Worm (Caenorhabditis elegans): ENCODE data around the gene B0496.1.

DNA sequence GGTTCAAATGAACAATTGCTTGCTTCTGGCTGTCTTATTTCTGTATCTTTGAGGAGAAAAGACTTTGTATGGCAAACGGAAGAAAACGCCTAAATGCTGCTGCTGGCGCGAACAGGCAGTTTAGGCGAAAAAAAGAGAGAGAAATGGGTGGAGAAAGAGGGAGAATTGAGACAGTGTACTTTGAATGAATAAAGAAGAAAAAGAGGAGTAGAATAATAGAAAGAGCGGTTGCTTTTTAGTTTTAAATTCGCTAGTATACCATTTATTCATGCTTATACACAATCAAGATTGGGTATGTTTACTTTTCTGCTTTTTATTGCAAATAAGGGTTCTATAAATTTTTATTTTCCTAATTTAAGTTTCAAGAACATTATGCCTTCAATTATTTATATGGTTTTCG lies 6.7 kb upstream of the B0496.1 start:
- no peak for TF ChIP-seq dao-5 (tag; optimal IDR thresholded peaks at IDR 0.05)
- no peak for TF ChIP-seq W03F9.2 (tag; optimal IDR thresholded peaks at IDR 0.05)
